Fruit fly (Drosophila melanogaster) whole organism, embryonic: Measurements from ENCODE around the gene Cyp4ac1.
A peak's percentile ranks its signal among the peaks of the same experiment; 100 is the strongest.

Experiments
- Awh ChIP-seq: fragments of 200-800 bp; sonication (Bioruptor generic); IDR thresholded peaks from 2 replicates; pipeline ENCODE4, ENCODE4 v1.3.6; 2022; ENCODE audit warnings: missing biosample characterization, missing genetic modification characterization
- B-H1 ChIP-seq: fragments of 200-800 bp; sonication (Bioruptor generic); IDR thresholded peaks from 3 replicates; pipeline ENCODE4 v1.3.6; 2022; ENCODE audit warnings: missing biosample characterization, missing genetic modification characterization
- CG1024 ChIP-seq: fragments of 200-800 bp; sonication (Bioruptor generic); IDR thresholded peaks from 2 replicates; pipeline ENCODE4 v1.3.6; 2022; ENCODE audit warnings: missing biosample characterization, missing genetic modification characterization
- CG11085 ChIP-seq: fragments of 200-800 bp; sonication (Bioruptor generic); IDR thresholded peaks from 2 replicates; pipeline ENCODE4 v1.3.6; 2022; ENCODE audit warnings: missing biosample characterization, missing genetic modification characterization
- CG13296 ChIP-seq: fragments of 200-800 bp; sonication (Bioruptor generic); optimal IDR thresholded peaks from 3 replicates; lab custom pipeline; 2018; ENCODE audit warnings: missing biosample characterization, mild to moderate bottlenecking, missing genetic modification characterization
- CG14667 ChIP-seq: fragments of 200-800 bp; sonication (Bioruptor generic); IDR thresholded peaks from 2 replicates; pipeline ENCODE4 v1.3.6; 2022; ENCODE audit warnings: missing biosample characterization, missing genetic modification characterization
- CG14860 ChIP-seq: fragments of 200-800 bp; sonication (Bioruptor generic); IDR thresholded peaks from 3 replicates; pipeline ENCODE4 v1.3.6; 2022; ENCODE audit warnings: missing biosample characterization, missing genetic modification characterization; ENCODE audit not compliant: partially characterized antibody
- CG15269 ChIP-seq: fragments of 200-800 bp; sonication (Bioruptor generic); optimal IDR thresholded peaks from 2 replicates; lab custom pipeline; 2018; ENCODE audit warnings: missing biosample characterization, mild to moderate bottlenecking, missing genetic modification characterization, moderate library complexity
- CG17361 ChIP-seq: fragments of 200-800 bp; sonication (Bioruptor generic); IDR thresholded peaks from 3 replicates; pipeline ENCODE4 v1.3.6; 2022; ENCODE audit warnings: missing biosample characterization, missing genetic modification characterization
- CG17568 ChIP-seq: fragments of 200-800 bp; sonication (Bioruptor generic); optimal IDR thresholded peaks from 2 replicates; lab custom pipeline; 2018; ENCODE audit warnings: missing biosample characterization, mild to moderate bottlenecking, missing genetic modification characterization, moderate library complexity
- CG18262 ChIP-seq: fragments of 200-800 bp; optimal IDR thresholded peaks from 3 replicates; lab custom pipeline; 2019; ENCODE audit warnings: missing biosample characterization, mild to moderate bottlenecking, missing genetic modification characterization, moderate library complexity
- CG30403 ChIP-seq: fragments of 200-800 bp; sonication (Bioruptor generic); optimal IDR thresholded peaks from 3 replicates; lab custom pipeline; 2016; ENCODE audit warnings: missing biosample characterization, missing genetic modification characterization
- CG33557 ChIP-seq: fragments of 200-800 bp; sonication (Bioruptor generic); optimal IDR thresholded peaks from 2 replicates; lab custom pipeline; 2019; ENCODE audit warnings: missing biosample characterization, mild to moderate bottlenecking, missing genetic modification characterization, moderate library complexity
- CG4360 ChIP-seq: fragments of 200-800 bp; sonication (Bioruptor generic); IDR thresholded peaks from 2 replicates; pipeline ENCODE4 v1.3.6; 2022; ENCODE audit warnings: missing biosample characterization, missing genetic modification characterization
- CG4707 ChIP-seq: fragments of 200-800 bp; sonication (Bioruptor generic); optimal IDR thresholded peaks from 2 replicates; lab custom pipeline; 2018; ENCODE audit warnings: missing biosample characterization, mild to moderate bottlenecking, missing genetic modification characterization, moderate library complexity
- CG5245 ChIP-seq: fragments of 200-800 bp; sonication (Bioruptor generic); optimal IDR thresholded peaks from 3 replicates; lab custom pipeline; 2016; ENCODE audit warnings: missing biosample characterization, missing genetic modification characterization
- CG8388 ChIP-seq: fragments of 200-800 bp; sonication (Bioruptor generic); optimal IDR thresholded peaks from 2 replicates; lab custom pipeline; 2019; ENCODE audit warnings: missing biosample characterization, mild to moderate bottlenecking, missing genetic modification characterization, moderate library complexity
- CG8478 ChIP-seq: fragments of >200 bp; optimal IDR thresholded peaks from 2 replicates; lab custom pipeline; 2018
- CG8924 ChIP-seq: fragments of 200-800 bp; optimal IDR thresholded peaks from 3 replicates; lab custom pipeline; 2019; ENCODE audit warnings: missing biosample characterization, mild to moderate bottlenecking, missing genetic modification characterization, moderate library complexity
- CG8944 ChIP-seq: fragments of 200-800 bp; sonication (Bioruptor generic); optimal IDR thresholded peaks from 3 replicates; lab custom pipeline; 2016; ENCODE audit warnings: missing biosample characterization, missing genetic modification characterization
- CG9727 ChIP-seq: fragments of 200-800 bp; sonication (Bioruptor generic); optimal IDR thresholded peaks from 3 replicates; lab custom pipeline; 2017; ENCODE audit warnings: missing biosample characterization, mild to moderate bottlenecking, missing genetic modification characterization
- CG9932 ChIP-seq: fragments of 200-800 bp; sonication (Bioruptor generic); IDR thresholded peaks from 2 replicates; pipeline ENCODE4 v1.3.6; 2022; ENCODE audit warnings: missing biosample characterization, missing genetic modification characterization
- CTCF ChIP-seq: fragments of 200-800 bp; sonication (Bioruptor generic); optimal IDR thresholded peaks from 2 replicates; lab custom pipeline; 2017; ENCODE audit warnings: missing biosample characterization, mild to moderate bottlenecking, missing genetic modification characterization, moderate library complexity
- D ChIP-seq, 2 experiments: fragments of 200-800 bp in 1 of 2; fragments of >200 bp in 1 of 2; sonication (Bioruptor generic) in 1 of 2; optimal IDR thresholded peaks; 2 replicates in 1 of 2; 3 replicates in 1 of 2; lab custom pipeline; 2017; ENCODE audit warnings: mild to moderate bottlenecking in 1 of 2, missing biosample characterization in 1 of 2, missing genetic modification characterization in 1 of 2, missing genetic modification reagents in 1 of 2
- Dad ChIP-seq: fragments of 200-800 bp; sonication (Bioruptor generic); optimal IDR thresholded peaks from 3 replicates; lab custom pipeline; 2016; ENCODE audit warnings: missing biosample characterization, missing genetic modification characterization
- Dp ChIP-seq: fragments of 200-800 bp; sonication (Bioruptor generic); optimal IDR thresholded peaks from 2 replicates; lab custom pipeline; 2018; ENCODE audit warnings: missing biosample characterization, mild to moderate bottlenecking, missing genetic modification characterization, moderate library complexity
- Fer3 ChIP-seq: fragments of 200-800 bp; sonication (Bioruptor generic); optimal IDR thresholded peaks from 2 replicates; lab custom pipeline; 2018; ENCODE audit warnings: missing biosample characterization, mild to moderate bottlenecking, missing genetic modification characterization, moderate library complexity
- Hr3 ChIP-seq: fragments of 200-800 bp; sonication (Bioruptor generic); optimal IDR thresholded peaks from 3 replicates; lab custom pipeline; 2016; ENCODE audit warnings: missing biosample characterization, missing genetic modification characterization
- NC2α ChIP-seq: fragments of 200-800 bp; sonication (Bioruptor generic); optimal IDR thresholded peaks from 2 replicates; lab custom pipeline; 2016; ENCODE audit warnings: missing biosample characterization, missing genetic modification characterization
- Oli ChIP-seq: fragments of 200-800 bp; sonication (Bioruptor generic); optimal IDR thresholded peaks from 2 replicates; lab custom pipeline; 2018; ENCODE audit warnings: missing biosample characterization, mild to moderate bottlenecking, missing genetic modification characterization, moderate library complexity
- abd-A ChIP-seq: fragments of 200-800 bp; sonication (Bioruptor generic); optimal IDR thresholded peaks from 3 replicates; lab custom pipeline; 2019; ENCODE audit warnings: missing biosample characterization, mild to moderate bottlenecking, missing genetic modification characterization, moderate library complexity
- dmrt11E ChIP-seq: fragments of 200-800 bp; sonication (Bioruptor generic); optimal IDR thresholded peaks from 3 replicates; lab custom pipeline; 2018; ENCODE audit warnings: missing biosample characterization, mild to moderate bottlenecking, missing genetic modification characterization, moderate library complexity
- dysf ChIP-seq: fragments of 200-800 bp; sonication (Bioruptor generic); IDR thresholded peaks from 3 replicates; pipeline ENCODE4 v1.3.6; 2022; ENCODE audit warnings: missing biosample characterization, missing genetic modification characterization
- gem ChIP-seq: fragments of 200-800 bp; sonication (Bioruptor generic); optimal IDR thresholded peaks from 2 replicates; lab custom pipeline; 2019; ENCODE audit warnings: missing biosample characterization, mild to moderate bottlenecking, missing genetic modification characterization, moderate library complexity
- grn ChIP-seq: fragments of 200-800 bp; sonication (Bioruptor generic); optimal IDR thresholded peaks from 3 replicates; lab custom pipeline; 2017; ENCODE audit warnings: missing biosample characterization, missing genetic modification characterization
- gsb-n ChIP-seq: fragments of 200-800 bp; sonication (Bioruptor generic); optimal IDR thresholded peaks from 3 replicates; lab custom pipeline; 2018; ENCODE audit warnings: missing biosample characterization, mild to moderate bottlenecking, missing genetic modification characterization
- hkb ChIP-seq, 2 experiments: fragments of 200-800 bp in 1 of 2; fragments of >200 bp in 1 of 2; sonication (Bioruptor generic) in 1 of 2; IDR thresholded peaks in 1 of 2; optimal IDR thresholded peaks in 1 of 2; 2 replicates each; pipeline versions ENCODE4 v1.3.6 to Lab custom; 2017 to 2022; ENCODE audit warnings: missing biosample characterization in 1 of 2, missing genetic modification characterization in 1 of 2
- lilli ChIP-seq: fragments of 200-800 bp; sonication (Bioruptor generic); optimal IDR thresholded peaks from 3 replicates; lab custom pipeline; 2016; ENCODE audit warnings: missing biosample characterization, missing genetic modification characterization
- lmd ChIP-seq: fragments of 200-800 bp; sonication (Bioruptor generic); IDR thresholded peaks from 2 replicates; pipeline ENCODE4 v1.3.6; 2022; ENCODE audit warnings: missing biosample characterization, missing genetic modification characterization
- maf-S ChIP-seq: fragments of 200-800 bp; sonication (Bioruptor generic); optimal IDR thresholded peaks from 2 replicates; lab custom pipeline; 2016; ENCODE audit warnings: missing biosample characterization, missing genetic modification characterization
- mirr ChIP-seq: fragments of 200-800 bp; sonication (Bioruptor generic); optimal IDR thresholded peaks from 3 replicates; lab custom pipeline; 2018; ENCODE audit warnings: missing biosample characterization, mild to moderate bottlenecking, missing genetic modification characterization
- nerfin-1 ChIP-seq: fragments of 200-800 bp; sonication (Bioruptor generic); optimal IDR thresholded peaks from 3 replicates; lab custom pipeline; 2019; ENCODE audit warnings: missing biosample characterization, mild to moderate bottlenecking, missing genetic modification characterization, moderate library complexity
- nerfin-2 ChIP-seq: fragments of 200-800 bp; sonication (Bioruptor generic); IDR thresholded peaks from 2 replicates; pipeline ENCODE4 v1.3.6; 2022; ENCODE audit warnings: missing biosample characterization, missing genetic modification characterization; ENCODE audit not compliant: partially characterized antibody
- nmo ChIP-seq: fragments of 200-800 bp; sonication (Bioruptor generic); optimal IDR thresholded peaks from 2 replicates; lab custom pipeline; 2018; ENCODE audit warnings: missing biosample characterization, mild to moderate bottlenecking, missing genetic modification characterization, moderate library complexity
- psq ChIP-seq: fragments of 200-800 bp; sonication (Bioruptor generic); optimal IDR thresholded peaks from 2 replicates; lab custom pipeline; 2017; ENCODE audit warnings: missing biosample characterization, missing genetic modification characterization
- pzg ChIP-seq: fragments of 200-800 bp; sonication (Bioruptor generic); optimal IDR thresholded peaks from 3 replicates; lab custom pipeline; 2018; ENCODE audit warnings: missing biosample characterization, mild to moderate bottlenecking, missing genetic modification characterization, moderate library complexity
- run ChIP-seq: fragments of 200-800 bp; sonication (Bioruptor generic); optimal IDR thresholded peaks from 3 replicates; lab custom pipeline; 2018; ENCODE audit warnings: missing biosample characterization, mild to moderate bottlenecking, missing genetic modification characterization
- sd ChIP-seq: fragments of 200-800 bp; sonication (Bioruptor generic); optimal IDR thresholded peaks from 3 replicates; lab custom pipeline; 2018; ENCODE audit warnings: missing biosample characterization, mild to moderate bottlenecking, missing genetic modification characterization, moderate library complexity
- sim ChIP-seq: fragments of 200-800 bp; sonication (Bioruptor generic); IDR thresholded peaks from 2 replicates; pipeline ENCODE4 v1.3.6; 2022; ENCODE audit warnings: missing biosample characterization, missing genetic modification characterization
- vfl ChIP-seq: fragments of 200-800 bp; sonication (Bioruptor generic); optimal IDR thresholded peaks from 2 replicates; lab custom pipeline; 2016; ENCODE audit warnings: missing biosample characterization, missing genetic modification characterization
- zfh1 ChIP-seq: fragments of 200-800 bp; sonication (Bioruptor generic); IDR thresholded peaks from 3 replicates; pipeline ENCODE4 v1.3.6; 2022; ENCODE audit warnings: missing biosample characterization, missing genetic modification characterization
- zfh2 ChIP-seq: fragments of 200-800 bp; sonication (Bioruptor generic); optimal IDR thresholded peaks from 2 replicates; lab custom pipeline; 2016; ENCODE audit warnings: missing biosample characterization, missing genetic modification characterization

Cyp4ac1 gene

DNA sequence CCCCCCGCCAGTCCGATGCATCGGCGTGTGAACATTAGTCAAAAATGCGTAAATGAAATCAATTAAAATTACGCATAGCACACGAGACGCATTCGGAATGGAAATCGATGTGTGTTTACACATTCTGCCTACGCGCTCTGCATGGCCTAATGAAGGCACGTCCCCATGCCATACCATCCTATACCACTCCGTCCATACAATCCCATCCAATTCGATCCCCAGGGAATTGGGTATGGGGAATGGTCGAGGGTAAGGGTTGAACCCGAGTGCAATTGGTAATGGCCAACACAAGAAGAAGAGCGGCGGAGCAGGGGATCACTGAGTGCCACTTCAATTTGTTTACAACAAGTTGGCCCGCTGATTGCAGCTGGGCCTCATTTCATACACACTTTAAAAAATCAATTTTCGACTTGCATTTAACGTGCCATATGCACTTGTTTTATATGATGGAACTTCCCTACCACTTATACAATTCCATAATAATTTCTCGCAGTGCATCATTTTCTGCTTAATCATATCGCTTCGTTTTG is 18.4 kb upstream of the Cyp4ac1 start (continued):
- TF ChIP-seq nmo (GFP tag; lab: Kevin White, UChicago), result peak; percentile 26
- no peak for TF ChIP-seq psq (GFP tag; lab: Kevin White, UChicago)
- TF ChIP-seq CTCF, result no peak
- TF ChIP-seq Awh (GFP tag; lab: Robert Waterston, UW), result 0 out of 2 replicates have a peak, but pooled peaks have one; percentile 18
- no peak for TF ChIP-seq Dad (GFP tag; lab: Kevin White, UChicago)
- TF ChIP-seq mirr (GFP tag; lab: Kevin White, UChicago), result no peak
- TF ChIP-seq hkb (optimal IDR thresholded peaks at IDR 0.05; lab: Kevin White, UChicago), result no peak
- TF ChIP-seq hkb (GFP tag; IDR thresholded peaks at IDR 0.05; lab: Robert Waterston, UW), result no peak
- TF ChIP-seq Hr3, result peak; percentile 26
- peak; percentile 73; the same call in 2 of the 3 replicates for TF ChIP-seq zfh1
- no peak for TF ChIP-seq zfh2 (GFP tag; lab: Kevin White, UChicago)
- no peak for TF ChIP-seq Fer3 (tag; lab: Kevin White, UChicago)
- TF ChIP-seq CG4707, result peak; percentile 21
- TF ChIP-seq D (optimal IDR thresholded peaks at IDR 0.05; lab: Kevin White, UChicago), result no peak
- TF ChIP-seq D (GFP tag; optimal IDR thresholded peaks at IDR 0.05; lab: Kevin White, UChicago), result peak; percentile 44
- no peak for TF ChIP-seq CG13296 (GFP tag; lab: Kevin White, UChicago)
- TF ChIP-seq abd-A (tag; lab: Kevin White, UChicago), result no peak
- TF ChIP-seq lmd (GFP tag; lab: Robert Waterston, UW), result no peak
- no peak for TF ChIP-seq Dp (GFP tag; lab: Kevin White, UChicago)
- TF ChIP-seq gsb-n (tag; lab: Kevin White, UChicago), result peak; percentile 87
- TF ChIP-seq CG15269 (tag; lab: Kevin White, UChicago), result no peak
- TF ChIP-seq CG18262 (tag; lab: Kevin White, UChicago), result peak; percentile 64
- TF ChIP-seq sim (GFP tag; lab: Robert Waterston, UW), result no peak
- peak; percentile 16 for TF ChIP-seq CG30403 (GFP tag; lab: Kevin White, UChicago)
- TF ChIP-seq CG1024, result 0 out of 2 replicates have a peak, but pooled peaks have one; percentile 30
- no peak for TF ChIP-seq CG8478 (lab: Kevin White, UChicago)
- peak; percentile 35 for TF ChIP-seq nerfin-1 (tag; lab: Kevin White, UChicago)
- TF ChIP-seq CG9727 (GFP tag; lab: Kevin White, UChicago), result peak; percentile 38
- TF ChIP-seq lilli, result no peak
- TF ChIP-seq CG14667 (GFP tag; lab: Robert Waterston, UW), result no peak
- peak; percentile 30 for TF ChIP-seq CG8944 (GFP tag; lab: Kevin White, UChicago)
- peak; percentile 28 for TF ChIP-seq CG5245
- no peak for TF ChIP-seq nerfin-2
- TF ChIP-seq CG8924 (tag; lab: Kevin White, UChicago), result peak; percentile 48
- TF ChIP-seq B-H1 (GFP tag; lab: Robert Waterston, UW), result no peak
- TF ChIP-seq Oli (tag; lab: Kevin White, UChicago), result peak; percentile 30
- TF ChIP-seq CG17361 (GFP tag; lab: Robert Waterston, UW), result peak; percentile 57; the same call in 2 of the 3 replicates
- TF ChIP-seq, all 482 proteins: peak for 140

DNA sequence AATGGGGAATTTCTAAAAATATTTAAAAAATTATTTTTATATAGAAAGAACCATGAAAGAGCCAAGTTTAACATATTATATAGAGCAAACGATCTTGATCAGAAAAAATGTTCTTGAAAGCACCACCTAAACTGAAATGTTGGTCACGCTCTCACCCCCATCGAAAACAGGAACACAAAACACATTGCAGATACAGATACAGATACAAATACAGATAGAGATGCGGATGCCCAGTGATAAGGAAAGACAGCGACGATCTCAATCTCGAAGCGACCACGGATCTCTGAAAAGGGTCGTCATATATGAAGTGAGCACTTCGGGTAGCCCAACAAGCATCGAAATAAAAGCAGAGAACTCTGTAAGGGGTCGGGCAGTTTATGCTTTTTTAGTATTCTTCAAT is 16.4 kb upstream of the Cyp4ac1 start:
- TF ChIP-seq run (tag; lab: Kevin White, UChicago), result no peak
- TF ChIP-seq CG4360 (GFP tag; lab: Robert Waterston, UW), result no peak
- TF ChIP-seq vfl, result no peak
- no peak for TF ChIP-seq maf-S (GFP tag; lab: Kevin White, UChicago)
- TF ChIP-seq gem (tag; lab: Kevin White, UChicago), result peak; percentile 37
- no peak for TF ChIP-seq CG9932
- TF ChIP-seq CG11085 (GFP tag; lab: Robert Waterston, UW), result no peak
- TF ChIP-seq CG8388 (GFP tag; lab: Kevin White, UChicago), result peak; percentile 9
- TF ChIP-seq pzg (GFP tag; lab: Kevin White, UChicago), result no peak
- no peak for TF ChIP-seq CG14860 (GFP tag; lab: Robert Waterston, UW)
- TF ChIP-seq NC2α (GFP tag; lab: Kevin White, UChicago), result no peak
- peak; percentile 35; the same call in 1 of the 3 replicates for TF ChIP-seq zfh1
- peak; percentile 27 for TF ChIP-seq dmrt11E
- TF ChIP-seq sd (tag; lab: Kevin White, UChicago), result no peak
- TF ChIP-seq CG17568, result no peak
- TF ChIP-seq CG33557 (GFP tag; lab: Kevin White, UChicago), result peak; percentile 23
- peak; percentile 98 for TF ChIP-seq grn (GFP tag; lab: Kevin White, UChicago)
- TF ChIP-seq dysf (GFP tag; lab: Robert Waterston, UW), result no peak
